Worm (Caenorhabditis elegans): ENCODE results near the gene srg-22.

DNA sequence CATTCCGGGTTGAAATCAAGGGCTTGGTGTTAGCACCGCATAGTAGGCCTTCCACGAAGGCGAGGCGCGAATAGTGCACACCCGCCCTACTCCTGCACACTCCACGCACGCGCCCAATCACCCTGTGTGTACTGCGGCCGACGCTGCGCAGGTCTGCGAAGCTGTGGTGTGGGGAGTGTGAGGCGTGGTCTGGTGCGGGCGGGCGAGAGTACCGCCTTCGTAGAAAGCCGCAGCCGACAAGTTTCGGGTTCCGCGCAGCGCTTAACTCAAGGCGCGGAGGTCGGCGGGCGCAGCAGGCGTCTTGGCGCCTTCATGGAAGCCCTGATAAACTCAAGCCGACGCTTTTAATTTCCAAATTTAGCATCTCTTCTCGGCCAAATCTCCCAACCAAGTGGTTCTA lies 14.8 kb upstream of the srg-22 start:
- no peak for TF ChIP-seq aly-2 (tag; optimal IDR thresholded peaks at IDR 0.05)
- TF ChIP-seq ceh-82 (tag; optimal IDR thresholded peaks at IDR 0.05), result no peak
- no peak for TF ChIP-seq skn-1 (tag; optimal IDR thresholded peaks at IDR 0.05)
- no peak for TF ChIP-seq grh-1 (GFP tag; IDR thresholded peaks at IDR 0.05)
